Worm (Caenorhabditis elegans) whole organism, young adult: ENCODE results near the gene samt-1.

ENCODE experiments used
- B0261.1 ChIP-seq: sonication (generic microtip); optimal IDR thresholded peaks from 2 replicates; lab custom pipeline; 2016; ENCODE audit warnings: mild to moderate bottlenecking, missing genetic modification characterization, moderate library complexity, missing compliant biosample characterization
- attf-5 ChIP-seq: fragments of 200-800 bp; sonication (Bioruptor generic); optimal IDR thresholded peaks from 2 replicates; lab custom pipeline; 2018; ENCODE audit warnings: mild to moderate bottlenecking, missing genetic modification characterization, missing compliant biosample characterization
- chd-7 ChIP-seq: sonication (generic microtip); optimal IDR thresholded peaks from 2 replicates; lab custom pipeline; 2016; ENCODE audit warnings: mild to moderate bottlenecking, missing genetic modification characterization, moderate library complexity, missing compliant biosample characterization
- dpl-1 ChIP-seq: fragments of 150-350 bp; optimal IDR thresholded peaks from 2 replicates; lab custom pipeline; 2014; ENCODE audit warnings: missing biosample characterization, missing genetic modification reagents, missing genetic modification characterization
- egl-18 ChIP-seq: fragments of 200-800 bp; sonication (Bioruptor generic); IDR thresholded peaks from 2 replicates; pipeline ENCODE4 v1.3.6; 2022; ENCODE audit warnings: missing genetic modification reagents, missing genetic modification characterization, missing compliant biosample characterization
- lin-40 ChIP-seq: sonication (generic microtip); optimal IDR thresholded peaks from 2 replicates; lab custom pipeline; 2016; ENCODE audit warnings: missing genetic modification characterization, mild to moderate bottlenecking, missing compliant biosample characterization, missing genotype, missing genetic modification reagents

DNA sequence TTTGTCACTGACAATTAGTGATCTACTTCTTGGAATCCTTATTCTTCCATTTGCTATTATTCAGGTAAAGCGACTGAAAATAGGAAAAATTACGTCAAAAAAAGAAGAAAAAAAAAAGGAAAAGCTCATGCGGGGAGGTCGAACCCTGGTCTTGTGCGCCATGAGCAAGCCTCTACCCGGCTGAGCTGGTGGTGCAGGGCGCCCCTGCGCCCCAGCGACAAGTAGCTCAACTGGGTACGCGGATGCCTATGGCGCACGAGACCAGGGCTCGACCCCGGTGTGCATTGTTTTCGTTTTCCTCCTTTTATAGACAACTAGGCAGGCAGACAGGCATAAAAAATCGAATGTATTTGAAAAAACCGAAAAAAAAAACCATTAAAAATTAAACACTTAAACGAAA lies 29.0 kb downstream of the samt-1 start:
- TF ChIP-seq dpl-1, result no peak
- TF ChIP-seq egl-18 (GFP tag; lab: Robert Waterston, UW), result no peak
- no peak for TF ChIP-seq attf-5
- no peak for TF ChIP-seq chd-7 (tag; lab: Kevin White, UChicago)
- TF ChIP-seq lin-40, result no peak
- no peak for TF ChIP-seq B0261.1
